Worm (Caenorhabditis elegans) whole organism, midembryonic: ENCODE measurements around the gene hex-3.

Experiments
- cog-1 ChIP-seq: sonication (generic microtip); optimal IDR thresholded peaks from 2 replicates; lab custom pipeline; 2016; ENCODE audit warnings: missing genetic modification characterization, missing compliant biosample characterization
- flt-1 ChIP-seq: fragments of 200-800 bp; sonication (Bioruptor generic); IDR thresholded peaks from 2 replicates; pipeline ENCODE4 v1.3.6; 2022; ENCODE audit warnings: missing genetic modification characterization, missing compliant biosample characterization
- ref-1 ChIP-seq: fragments of 200-800 bp; sonication (Bioruptor generic); conservative IDR thresholded peaks from 2 replicates; pipeline ENCODE4 v1.3.6; 2022; ENCODE audit warnings: missing genetic modification reagents, missing genetic modification characterization, missing compliant biosample characterization
- ztf-29 ChIP-seq: fragments of 200-800 bp; sonication (Bioruptor generic); IDR thresholded peaks from 2 replicates; pipeline ENCODE4 v1.3.6; 2022; ENCODE audit warnings: missing genetic modification reagents, missing genetic modification characterization, missing compliant biosample characterization

- TF ChIP-seq flt-1 (no peak), ztf-29 (GFP tag; lab: Robert Waterston, UW) (no peak), cog-1 (tag; lab: Kevin White, UChicago) (no peak), ref-1 (no peak)
Observed at ce11 chrIII:10881996-10882395, 33.0 kb downstream of the hex-3 start.
